Worm (Caenorhabditis elegans) whole organism, early embryonic: ENCODE results near the gene F54B11.4.

Source experiments
- B0310.2 ChIP-seq: sonication (generic microtip); optimal IDR thresholded peaks from 2 replicates; lab custom pipeline; 2016; ENCODE audit warnings: mild to moderate bottlenecking, missing genetic modification characterization, missing compliant biosample characterization
- F13C5.2 ChIP-seq: sonication (generic microtip); optimal IDR thresholded peaks from 2 replicates; lab custom pipeline; 2017; ENCODE audit warnings: mild to moderate bottlenecking, missing genetic modification characterization, inconsistent platforms, missing compliant biosample characterization
- aly-1 ChIP-seq: sonication (generic microtip); optimal IDR thresholded peaks from 2 replicates; lab custom pipeline; 2016; ENCODE audit warnings: missing genetic modification characterization, missing compliant biosample characterization
- ama-1 ChIP-seq: fragments of 150-350 bp; optimal IDR thresholded peaks from 2 replicates; lab custom pipeline; 2014
- ceh-13 ChIP-seq: fragments of 200-800 bp; sonication (Bioruptor generic); optimal IDR thresholded peaks from 2 replicates; lab custom pipeline; 2018; ENCODE audit warnings: mild to moderate bottlenecking, missing genetic modification characterization, missing compliant biosample characterization
- ceh-36 ChIP-seq: sonication (generic microtip); optimal IDR thresholded peaks from 2 replicates; lab custom pipeline; 2016; ENCODE audit warnings: missing genetic modification characterization, inconsistent platforms, missing compliant biosample characterization
- ets-7 ChIP-seq: sonication (generic microtip); optimal IDR thresholded peaks from 2 replicates; lab custom pipeline; 2016; ENCODE audit warnings: missing genotype, missing genetic modification characterization, missing compliant biosample characterization
- flt-1 ChIP-seq: fragments of 200-800 bp; sonication (Bioruptor generic); IDR thresholded peaks from 2 replicates; pipeline ENCODE4 v1.3.6; 2022; ENCODE audit warnings: missing genetic modification characterization, missing compliant biosample characterization
- hmbx-1 ChIP-seq: sonication (generic microtip); optimal IDR thresholded peaks from 2 replicates; lab custom pipeline; 2016; ENCODE audit warnings: mild to moderate bottlenecking, missing genetic modification characterization, missing compliant biosample characterization
- hmg-4 ChIP-seq: fragments of 200-800 bp; sonication (Bioruptor generic); optimal IDR thresholded peaks from 2 replicates; lab custom pipeline; 2018; ENCODE audit warnings: mild to moderate bottlenecking, missing genetic modification characterization, missing compliant biosample characterization
- hnd-1 ChIP-seq: sonication (generic microtip); optimal IDR thresholded peaks from 2 replicates; lab custom pipeline; 2016; ENCODE audit warnings: missing genetic modification characterization, missing compliant biosample characterization
- pes-1 ChIP-seq: fragments of 200-800 bp; sonication (Bioruptor generic); IDR thresholded peaks from 2 replicates; pipeline ENCODE4 v1.3.6; 2022; ENCODE audit warnings: missing genetic modification reagents, missing genetic modification characterization, missing compliant biosample characterization
- scrt-1 ChIP-seq: fragments of 200-800 bp; sonication (Bioruptor generic); IDR thresholded peaks from 2 replicates; pipeline ENCODE4 v1.3.6; 2022; ENCODE audit warnings: missing genetic modification characterization, missing compliant biosample characterization
- sea-1 ChIP-seq: fragments of 200-800 bp; sonication (Bioruptor generic); conservative IDR thresholded peaks from 2 replicates; pipeline ENCODE4 v1.3.6; 2022; ENCODE audit warnings: missing genetic modification characterization, missing compliant biosample characterization
- tbx-11 ChIP-seq: fragments of 200-800 bp; sonication (Bioruptor generic); IDR thresholded peaks from 2 replicates; pipeline ENCODE4 v1.3.6; 2022; ENCODE audit warnings: missing genetic modification characterization, missing compliant biosample characterization
- tbx-37 ChIP-seq: fragments of 200-800 bp; sonication (Bioruptor generic); conservative IDR thresholded peaks from 2 replicates; pipeline ENCODE4 v1.3.6; 2022; ENCODE audit warnings: missing genetic modification reagents, missing genetic modification characterization, missing compliant biosample characterization
- tra-4 ChIP-seq: sonication (generic microtip); optimal IDR thresholded peaks from 2 replicates; lab custom pipeline; 2017; ENCODE audit warnings: missing genetic modification characterization, missing compliant biosample characterization

Gene F54B11.4

DNA sequence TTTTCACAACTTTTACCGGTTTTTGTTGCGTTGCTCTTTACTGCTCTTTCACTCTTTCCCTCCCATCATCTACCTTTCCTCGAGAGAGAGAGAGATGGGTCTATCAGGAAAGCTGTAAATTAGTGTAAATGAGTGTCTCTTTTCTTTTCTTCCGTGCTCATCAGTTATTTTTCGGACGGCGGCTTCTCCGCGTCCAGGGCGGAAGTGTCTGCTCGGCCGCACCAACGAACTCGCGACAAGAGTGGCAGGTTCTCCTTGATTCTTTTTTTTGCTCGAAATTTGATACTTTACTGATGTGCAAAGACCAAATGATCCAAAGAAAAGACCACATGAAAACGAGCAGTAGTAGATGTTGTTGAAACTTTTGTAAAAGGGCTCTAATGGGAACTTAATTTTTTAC lies 33.8 kb upstream of the F54B11.4 start:
- TF ChIP-seq tbx-11 (GFP tag; lab: Robert Waterston, UW) (no peak), tra-4 (tag; lab: Kevin White, UChicago) (no peak), aly-1 (tag; lab: Kevin White, UChicago) (no peak), hmg-4 (GFP tag; lab: Kevin White, UChicago) (no peak), ceh-36 (tag; lab: Kevin White, UChicago) (no peak), ets-7 (tag; lab: Kevin White, UChicago) (no peak), ama-1 (no peak), B0310.2 (no peak)

DNA sequence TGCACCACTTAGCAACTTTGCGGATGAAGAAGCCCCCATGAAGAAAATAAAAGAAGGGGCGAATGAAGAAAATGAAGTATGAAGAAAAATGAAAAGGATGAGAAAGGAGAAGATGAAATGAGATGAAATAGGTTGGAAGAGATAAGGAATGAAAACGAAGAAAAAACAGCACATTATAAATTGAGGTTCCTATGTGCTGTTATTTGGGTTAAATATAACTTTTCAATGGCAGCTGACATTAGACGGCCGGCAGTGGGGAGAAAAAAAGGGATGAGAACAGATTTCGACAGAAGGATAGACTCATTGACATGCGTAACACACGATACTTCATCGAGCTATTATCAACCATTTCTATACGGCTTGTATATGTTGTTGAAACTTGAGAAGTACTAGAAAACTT lies 30.5 kb upstream of the F54B11.4 start:
- TF ChIP-seq B0310.2 (no peak), tbx-37 (no peak), scrt-1 (no peak), ceh-36 (tag; lab: Kevin White, UChicago) (no peak), ama-1 (no peak), pes-1 (GFP tag; lab: Robert Waterston, UW) (no peak), tra-4 (tag; lab: Kevin White, UChicago) (no peak), ets-7 (tag; lab: Kevin White, UChicago) (no peak)

DNA sequence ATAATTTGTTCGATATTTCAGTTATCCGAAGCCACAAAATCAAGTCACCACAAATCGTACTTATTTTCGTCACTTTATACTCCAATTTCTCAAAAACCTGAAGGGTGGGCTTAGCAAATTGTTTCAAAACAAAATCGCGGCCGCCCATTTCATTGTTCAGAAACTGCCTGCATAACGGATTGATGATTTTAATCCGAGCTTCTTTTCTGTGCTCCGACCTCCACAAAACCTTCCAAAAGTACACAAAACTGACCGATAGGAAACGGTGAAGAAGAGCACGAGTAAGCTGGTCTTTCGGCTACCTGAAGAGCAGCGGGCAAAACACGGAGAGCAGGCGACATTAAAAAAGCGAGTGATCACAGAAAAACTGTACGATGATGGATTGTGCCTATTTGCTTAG lies 26.0 kb upstream of the F54B11.4 start, which contains the start of gene R01E6.2:
R01E6.2 (minus strand) TSS at position 101 of the 400 bp plus-strand sequence.
- no peak for TF ChIP-seq F13C5.2 (tag; lab: Kevin White, UChicago)
- TF ChIP-seq ceh-36 (tag; lab: Kevin White, UChicago): no peak
- no peak for TF ChIP-seq hmg-4 (GFP tag; lab: Kevin White, UChicago)
- TF ChIP-seq scrt-1: no peak
- TF ChIP-seq tra-4 (tag; lab: Kevin White, UChicago): no peak
- no peak for TF ChIP-seq sea-1 (GFP tag; lab: Robert Waterston, UW)
- TF ChIP-seq aly-1 (tag; lab: Kevin White, UChicago): no peak
- no peak for TF ChIP-seq hnd-1 (tag; lab: Kevin White, UChicago)
- TF ChIP-seq hmbx-1: no peak
- no peak for TF ChIP-seq tbx-37

ce11 chrX:13569854-13570253 lies 22.6 kb upstream of the F54B11.4 start, which contains the start of gene R01E6.7:
Gene R01E6.7, minus strand, starts transcription at chrX:13569954.
- TF ChIP-seq ama-1: no peak
- no peak for TF ChIP-seq ceh-36 (tag; lab: Kevin White, UChicago)
- TF ChIP-seq tra-4 (tag; lab: Kevin White, UChicago): no peak
- no peak for TF ChIP-seq sea-1 (GFP tag; lab: Robert Waterston, UW)
- no peak for TF ChIP-seq pes-1 (GFP tag; lab: Robert Waterston, UW)
- TF ChIP-seq ceh-13 (GFP tag; lab: Kevin White, UChicago): no peak
- no peak for TF ChIP-seq F13C5.2 (tag; lab: Kevin White, UChicago)
- no peak for TF ChIP-seq tbx-11 (GFP tag; lab: Robert Waterston, UW)
- TF ChIP-seq scrt-1: no peak
- no peak for TF ChIP-seq hmbx-1
- no peak for TF ChIP-seq hnd-1 (tag; lab: Kevin White, UChicago)
- no peak for TF ChIP-seq aly-1 (tag; lab: Kevin White, UChicago)
- TF ChIP-seq hmg-4 (GFP tag; lab: Kevin White, UChicago): no peak
- no peak for TF ChIP-seq tbx-37
- no peak for TF ChIP-seq ets-7 (tag; lab: Kevin White, UChicago)
- no peak for TF ChIP-seq flt-1
- TF ChIP-seq B0310.2: no peak

ce11 chrX:13574029-13574428 lies 18.4 kb upstream of the F54B11.4 start:
- no peak for TF ChIP-seq aly-1 (tag; lab: Kevin White, UChicago)
- peak; percentile 5 for TF ChIP-seq ceh-36 (tag; lab: Kevin White, UChicago)

- TF ChIP-seq B0310.2 (no peak), scrt-1 (no peak), F13C5.2 (tag; lab: Kevin White, UChicago) (no peak), ceh-36 (tag; lab: Kevin White, UChicago) (no peak), tbx-37 (no peak), tra-4 (tag; lab: Kevin White, UChicago) (no peak), hnd-1 (tag; lab: Kevin White, UChicago) (no peak), flt-1 (no peak), aly-1 (tag; lab: Kevin White, UChicago) (no peak), hmg-4 (GFP tag; lab: Kevin White, UChicago) (no peak), ets-7 (tag; lab: Kevin White, UChicago) (no peak), pes-1 (GFP tag; lab: Robert Waterston, UW) (no peak), ceh-13 (GFP tag; lab: Kevin White, UChicago) (no peak), hmbx-1 (no peak), ama-1 (no peak)
Measured at ce11 chrX:13578483-13578882, 14.0 kb upstream of the F54B11.4 start, which contains the start of gene F54B11.11. Gene F54B11.11, plus strand, starts transcription at chrX:13578783.

DNA sequence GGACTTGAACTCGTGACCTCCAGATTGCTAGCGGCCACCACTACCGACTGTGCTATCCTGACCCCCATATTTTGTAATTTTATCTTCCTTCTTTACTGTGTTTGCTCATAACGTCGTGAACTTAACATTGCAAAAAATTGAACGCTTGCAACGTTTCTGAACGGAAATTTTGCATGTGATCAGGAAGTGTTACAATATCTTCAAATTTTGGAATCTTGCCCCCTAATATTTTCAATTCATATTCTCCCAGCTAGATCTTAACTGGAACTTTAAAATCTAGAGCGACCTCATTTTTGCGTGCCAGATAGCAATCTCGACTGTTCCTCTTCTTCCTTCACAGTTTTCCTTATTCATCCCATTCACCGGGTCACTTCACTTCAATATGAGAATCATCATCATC lies 10.6 kb upstream of the F54B11.4 start, which contains the start of gene F54B11.10:
F54B11.10 (plus strand) TSS at position 301 of the 400 bp plus-strand sequence.
- no peak for TF ChIP-seq F13C5.2 (tag; lab: Kevin White, UChicago)
- no peak for TF ChIP-seq flt-1
- TF ChIP-seq B0310.2: no peak
- TF ChIP-seq tbx-37: no peak
- TF ChIP-seq scrt-1: no peak
- TF ChIP-seq ceh-13 (GFP tag; lab: Kevin White, UChicago): no peak
- no peak for TF ChIP-seq ets-7 (tag; lab: Kevin White, UChicago)
- TF ChIP-seq hnd-1 (tag; lab: Kevin White, UChicago): no peak
- no peak for TF ChIP-seq aly-1 (tag; lab: Kevin White, UChicago)
- no peak for TF ChIP-seq tbx-11 (GFP tag; lab: Robert Waterston, UW)
- TF ChIP-seq hmbx-1: no peak
- TF ChIP-seq ama-1: no peak
- TF ChIP-seq tra-4 (tag; lab: Kevin White, UChicago): no peak
- TF ChIP-seq hmg-4 (GFP tag; lab: Kevin White, UChicago): no peak
- TF ChIP-seq sea-1 (GFP tag; lab: Robert Waterston, UW): no peak
- TF ChIP-seq ceh-36 (tag; lab: Kevin White, UChicago): no peak
- no peak for TF ChIP-seq pes-1 (GFP tag; lab: Robert Waterston, UW)
